Worm (Caenorhabditis elegans): ENCODE measurements around the gene srlf-33.
A peak's percentile ranks its signal among the peaks of the same experiment; 100 is the strongest.

srlf-33 gene

ce11 chrIV:11955592-11955991 is 30.3 kb upstream of the srlf-33 start:
- no peak for TF ChIP-seq skn-1 (tag; optimal IDR thresholded peaks at IDR 0.05)
- TF ChIP-seq mbf-1 (tag; optimal IDR thresholded peaks at IDR 0.05), result no peak
- TF ChIP-seq lin-11 (tag; optimal IDR thresholded peaks at IDR 0.05), result no peak
- peak; percentile 77 for TF ChIP-seq lin-13 (GFP tag; optimal IDR thresholded peaks at IDR 0.05)
- TF ChIP-seq elt-3 (tag; optimal IDR thresholded peaks at IDR 0.05), result no peak
- no peak for TF ChIP-seq ztf-1 (GFP tag; conservative IDR thresholded peaks at IDR 0.05)
- no peak for TF ChIP-seq nhr-25 (tag; optimal IDR thresholded peaks at IDR 0.05)
- no peak for TF ChIP-seq ceh-16 (tag; optimal IDR thresholded peaks at IDR 0.05)
- peak; percentile 63 for TF ChIP-seq ama-1 (optimal IDR thresholded peaks at IDR 0.05)
- TF ChIP-seq nhr-6 (tag; optimal IDR thresholded peaks at IDR 0.05), result peak; percentile 48
- no peak for TF ChIP-seq nhr-11 (tag; optimal IDR thresholded peaks at IDR 0.05)
- TF ChIP-seq sem-4 (tag; optimal IDR thresholded peaks at IDR 0.05), result peak; percentile 37
- TF ChIP-seq nhr-12 (tag; optimal IDR thresholded peaks at IDR 0.05), result no peak
- TF ChIP-seq nhr-21 (tag; optimal IDR thresholded peaks at IDR 0.05), result peak; percentile 69
- no peak for TF ChIP-seq peb-1 (tag; optimal IDR thresholded peaks at IDR 0.05)
- TF ChIP-seq gmeb-1 (tag; optimal IDR thresholded peaks at IDR 0.05), result peak; percentile 74
- TF ChIP-seq dmd-4 (tag; optimal IDR thresholded peaks at IDR 0.05), result no peak
- no peak for TF ChIP-seq mab-5 (tag; optimal IDR thresholded peaks at IDR 0.05)
- no peak for TF ChIP-seq nhr-77 (tag; optimal IDR thresholded peaks at IDR 0.05)
- TF ChIP-seq unc-55 (GFP tag; optimal IDR thresholded peaks at IDR 0.05), result no peak
- TF ChIP-seq aly-2 (tag; optimal IDR thresholded peaks at IDR 0.05), result no peak
- TF ChIP-seq ztf-4 (tag; optimal IDR thresholded peaks at IDR 0.05), result peak; percentile 70
- no peak for TF ChIP-seq C34F6.9 (tag; optimal IDR thresholded peaks at IDR 0.05)
- TF ChIP-seq blmp-1 (tag; optimal IDR thresholded peaks at IDR 0.05; ENCODE audit: insufficient read depth), result peak; percentile 53
- no peak for TF ChIP-seq lin-39 (tag; optimal IDR thresholded peaks at IDR 0.05)
- no peak for TF ChIP-seq R02D3.7 (tag; optimal IDR thresholded peaks at IDR 0.05)
- TF ChIP-seq ztf-11 (tag; optimal IDR thresholded peaks at IDR 0.05), result no peak
- peak; percentile 2 to 70 for TF ChIP-seq mdl-1 (tag; optimal IDR thresholded peaks at IDR 0.05)
- no peak for TF ChIP-seq elt-1 (tag; optimal IDR thresholded peaks at IDR 0.05)
- peak; percentile 82 for TF ChIP-seq crh-2 (tag; optimal IDR thresholded peaks at IDR 0.05)
- TF ChIP-seq ZK546.5 (tag; optimal IDR thresholded peaks at IDR 0.05), result no peak
- TF ChIP-seq nhr-23 (tag; optimal IDR thresholded peaks at IDR 0.05), result no peak
- peak; percentile 54 for TF ChIP-seq F13H6.1 (tag; optimal IDR thresholded peaks at IDR 0.05)
- peak; percentile 18 for TF ChIP-seq Y55F3AM.14 (GFP tag; optimal IDR thresholded peaks at IDR 0.05)
- peak; percentile 94 for TF ChIP-seq sma-9 (GFP tag; optimal IDR thresholded peaks at IDR 0.05)
- no peak for TF ChIP-seq sma-9 (tag; optimal IDR thresholded peaks at IDR 0.05)
- TF ChIP-seq nhr-129 (tag; optimal IDR thresholded peaks at IDR 0.05), result peak; percentile 78
- no peak for TF ChIP-seq snpc-4 (tag; optimal IDR thresholded peaks at IDR 0.05)
- no peak for TF ChIP-seq egl-27 (tag; optimal IDR thresholded peaks at IDR 0.05)
- peak; percentile 76 for TF ChIP-seq fos-1 (tag; optimal IDR thresholded peaks at IDR 0.05)
- peak in 1 of 2 experiments; percentile 71 for TF ChIP-seq lsy-2 (tag; optimal IDR thresholded peaks at IDR 0.05)
- no peak for TF ChIP-seq nhr-237 (tag; optimal IDR thresholded peaks at IDR 0.05)
- TF ChIP-seq zag-1 (tag; optimal IDR thresholded peaks at IDR 0.05), result no peak
- TF ChIP-seq unc-39 (tag; optimal IDR thresholded peaks at IDR 0.05), result no peak
- no peak for TF ChIP-seq unc-62 (GFP tag; optimal IDR thresholded peaks at IDR 0.05)
- TF ChIP-seq sma-3 (GFP tag; optimal IDR thresholded peaks at IDR 0.05), result peak; percentile 68
- no peak for TF ChIP-seq nhr-10 (tag; optimal IDR thresholded peaks at IDR 0.05)
- TF ChIP-seq ceh-82 (tag; optimal IDR thresholded peaks at IDR 0.05), result no peak
- no peak for TF ChIP-seq alr-1 (tag; optimal IDR thresholded peaks at IDR 0.05)
